Worm (Caenorhabditis elegans) whole organism, mixed stage, embryonic: ENCODE data around the gene sma-6.
A peak's percentile ranks its signal among the peaks of the same experiment; 100 is the strongest.

Source experiments
- M03D4.4 ChIP-seq: sonication (generic microtip); optimal IDR thresholded peaks from 2 replicates; lab custom pipeline; 2017; ENCODE audit warnings: mild to moderate bottlenecking, missing genetic modification characterization, missing compliant biosample characterization
- bed-3 ChIP-seq: fragments of 200-800 bp; sonication (Bioruptor generic); optimal IDR thresholded peaks from 3 replicates; lab custom pipeline; 2018; ENCODE audit warnings: mild to moderate bottlenecking, missing genetic modification characterization, moderate library complexity, missing compliant biosample characterization
- blmp-1 ChIP-seq: fragments of 150-350 bp; optimal IDR thresholded peaks from 2 replicates; lab custom pipeline; 2014; ENCODE audit warnings: missing biosample characterization, missing genetic modification characterization
- ceh-43 ChIP-seq: fragments of 200-800 bp; sonication (Bioruptor generic); optimal IDR thresholded peaks from 2 replicates; lab custom pipeline; 2018; ENCODE audit warnings: mild to moderate bottlenecking, missing genetic modification characterization, moderate library complexity, missing compliant biosample characterization
- ceh-83 ChIP-seq: fragments of 200-800 bp; sonication (Bioruptor generic); optimal IDR thresholded peaks from 2 replicates; lab custom pipeline; 2018; ENCODE audit warnings: mild to moderate bottlenecking, missing genetic modification characterization, missing compliant biosample characterization
- ces-1 ChIP-seq: fragments of 150-350 bp; optimal IDR thresholded peaks from 2 replicates; lab custom pipeline; 2014; ENCODE audit warnings: missing biosample characterization, missing genetic modification reagents, missing genetic modification characterization
- drap-1 ChIP-seq: fragments of 200-800 bp; sonication (Bioruptor generic); optimal IDR thresholded peaks from 3 replicates; lab custom pipeline; 2018; ENCODE audit warnings: mild to moderate bottlenecking, missing genetic modification characterization, missing compliant biosample characterization
- elt-1 ChIP-seq: sonication (generic microtip); optimal IDR thresholded peaks from 2 replicates; lab custom pipeline; 2017; ENCODE audit warnings: missing genetic modification characterization, mild to moderate bottlenecking, missing compliant biosample characterization, antibody characterized with exemption, moderate library complexity, borderline replicate concordance; ENCODE audit not compliant: insufficient read depth
- elt-3 ChIP-seq: fragments of 150-350 bp; optimal IDR thresholded peaks from 2 replicates; lab custom pipeline; 2014; ENCODE audit warnings: missing biosample characterization, missing genetic modification characterization
- flh-1 ChIP-seq: fragments of 200-800 bp; sonication (Bioruptor generic); optimal IDR thresholded peaks from 2 replicates; lab custom pipeline; 2018; ENCODE audit warnings: mild to moderate bottlenecking, missing genetic modification characterization, moderate library complexity, missing compliant biosample characterization
- ham-2 ChIP-seq: fragments of 200-800 bp; sonication (Bioruptor generic); optimal IDR thresholded peaks from 2 replicates; lab custom pipeline; 2018; ENCODE audit warnings: mild to moderate bottlenecking, missing genetic modification characterization, missing compliant biosample characterization
- hlh-1 ChIP-seq: fragments of 150-350 bp; optimal IDR thresholded peaks from 2 replicates; lab custom pipeline; 2014; ENCODE audit warnings: missing biosample characterization, missing genetic modification reagents, missing genetic modification characterization
- lin-13 ChIP-seq: fragments of 150-350 bp; optimal IDR thresholded peaks from 2 replicates; lab custom pipeline; 2014; ENCODE audit warnings: missing biosample characterization, missing genetic modification characterization
- lin-32 ChIP-seq: fragments of 200-800 bp; sonication (Bioruptor generic); optimal IDR thresholded peaks from 2 replicates; lab custom pipeline; 2018; ENCODE audit warnings: mild to moderate bottlenecking, missing genetic modification characterization, missing compliant biosample characterization
- lsy-2 ChIP-seq: fragments of 150-350 bp; optimal IDR thresholded peaks from 2 replicates; lab custom pipeline; 2014; ENCODE audit warnings: missing biosample characterization, missing genetic modification characterization
- mab-5 ChIP-seq: fragments of 150-350 bp; optimal IDR thresholded peaks from 2 replicates; lab custom pipeline; 2014; ENCODE audit warnings: missing biosample characterization, missing genetic modification characterization
- mep-1 ChIP-seq: fragments of 150-350 bp; optimal IDR thresholded peaks from 2 replicates; lab custom pipeline; 2017; ENCODE audit warnings: missing biosample characterization, missing genetic modification reagents, missing genetic modification characterization, inconsistent platforms
- mls-2 ChIP-seq: sonication (generic microtip); optimal IDR thresholded peaks from 2 replicates; lab custom pipeline; 2016; ENCODE audit warnings: mild to moderate bottlenecking, missing genetic modification characterization, moderate library complexity, missing compliant biosample characterization
- nhr-12 ChIP-seq: fragments of 150-350 bp; optimal IDR thresholded peaks from 2 replicates; lab custom pipeline; 2014; ENCODE audit warnings: missing biosample characterization, missing genetic modification characterization
- nhr-2 ChIP-seq: fragments of 150-350 bp; optimal IDR thresholded peaks from 2 replicates; lab custom pipeline; 2014; ENCODE audit warnings: missing biosample characterization, missing genetic modification characterization
- nhr-237 ChIP-seq: fragments of 150-350 bp; optimal IDR thresholded peaks from 2 replicates; lab custom pipeline; 2014; ENCODE audit warnings: missing biosample characterization, missing genetic modification characterization
- nhr-28 ChIP-seq: fragments of 150-350 bp; optimal IDR thresholded peaks from 2 replicates; lab custom pipeline; 2014; ENCODE audit warnings: missing biosample characterization, missing genetic modification characterization
- nhr-76 ChIP-seq: sonication (generic microtip); optimal IDR thresholded peaks from 2 replicates; lab custom pipeline; 2017; ENCODE audit warnings: missing biosample characterization, missing genetic modification characterization
- pha-4 ChIP-seq: fragments of 150-350 bp; optimal IDR thresholded peaks from 2 replicates; lab custom pipeline; 2018; ENCODE audit warnings: missing biosample characterization, missing genetic modification reagents, missing genetic modification characterization
- sem-2 ChIP-seq: fragments of 200-800 bp; sonication (Bioruptor generic); optimal IDR thresholded peaks from 2 replicates; lab custom pipeline; 2018; ENCODE audit warnings: mild to moderate bottlenecking, missing genetic modification characterization, missing compliant biosample characterization
- snpc-4 ChIP-seq: fragments of 150-350 bp; optimal IDR thresholded peaks from 2 replicates; lab custom pipeline; 2014; ENCODE audit warnings: missing biosample characterization, missing genetic modification characterization
- tbx-8 ChIP-seq: fragments of 200-800 bp; sonication (Bioruptor generic); optimal IDR thresholded peaks from 2 replicates; lab custom pipeline; 2018; ENCODE audit warnings: mild to moderate bottlenecking, missing genetic modification characterization, moderate library complexity, missing compliant biosample characterization
- unc-120 ChIP-seq: sonication (generic microtip); optimal IDR thresholded peaks from 2 replicates; lab custom pipeline; 2017; ENCODE audit warnings: missing genetic modification characterization, missing compliant biosample characterization; ENCODE audit not compliant: poor library complexity, severe bottlenecking
- unc-39 ChIP-seq: fragments of 150-350 bp; optimal IDR thresholded peaks from 2 replicates; lab custom pipeline; 2014; ENCODE audit warnings: missing biosample characterization, missing genetic modification characterization
- zip-8 ChIP-seq: fragments of 150-350 bp; optimal IDR thresholded peaks from 2 replicates; lab custom pipeline; 2014; ENCODE audit warnings: missing biosample characterization, missing genetic modification characterization
- ztf-11 ChIP-seq: fragments of 150-350 bp; optimal IDR thresholded peaks from 2 replicates; lab custom pipeline; 2014; ENCODE audit warnings: missing biosample characterization, missing genetic modification characterization

sma-6 gene

DNA sequence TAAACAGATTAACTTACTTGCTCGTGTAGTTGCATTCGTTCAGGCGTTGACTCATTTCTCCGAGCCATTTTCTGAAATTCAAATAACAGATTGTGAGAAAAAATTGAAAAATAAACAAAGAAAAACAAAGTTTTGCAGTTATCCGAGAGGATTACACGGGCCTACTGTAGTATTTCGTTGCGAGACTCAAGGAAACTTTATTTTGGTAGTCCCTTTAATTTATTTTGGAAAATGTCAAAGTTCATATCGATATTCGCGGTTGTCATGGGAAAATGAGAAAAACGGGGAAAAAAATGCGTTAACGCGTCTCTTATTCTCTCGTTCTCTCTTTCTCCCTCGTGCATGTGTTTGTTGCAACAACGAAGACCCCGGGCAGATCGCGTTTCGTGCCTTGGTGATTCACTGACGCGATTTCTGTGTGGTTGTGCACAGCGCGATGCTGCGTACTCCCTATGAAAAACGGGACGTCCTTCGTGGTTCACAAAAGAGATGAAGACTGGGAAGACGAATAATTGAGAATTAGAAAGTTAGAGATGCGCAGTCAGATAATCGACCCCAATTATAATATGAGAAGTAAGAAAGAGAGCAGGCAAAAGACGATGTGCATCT, 7.0 kb downstream of the sma-6 start, which contains the start of gene set-4 (continued):
- TF ChIP-seq lsy-2 (peak; percentile 76), blmp-1 (no peak), mab-5 (no peak), sem-2 (no peak), ham-2 (GFP tag; lab: Kevin White, UChicago) (no peak)

ce11 chrII:6333887-6334286, 9.6 kb downstream of the sma-6 start, which contains the start of gene ttc-39B:
Gene ttc-39B, minus strand, starts transcription at chrII:6333987.
- TF ChIP-seq drap-1 (GFP tag; lab: Kevin White, UChicago): no peak
- no peak for TF ChIP-seq nhr-237
- TF ChIP-seq mls-2 (tag; lab: Kevin White, UChicago): no peak
- TF ChIP-seq mep-1 (tag; lab: Kevin White, UChicago): no peak
- no peak for TF ChIP-seq flh-1 (GFP tag; lab: Kevin White, UChicago)
- no peak for TF ChIP-seq M03D4.4
- no peak for TF ChIP-seq unc-39 (tag; lab: Kevin White, UChicago)
- no peak for TF ChIP-seq nhr-2
- no peak for TF ChIP-seq ham-2 (GFP tag; lab: Kevin White, UChicago)

DNA sequence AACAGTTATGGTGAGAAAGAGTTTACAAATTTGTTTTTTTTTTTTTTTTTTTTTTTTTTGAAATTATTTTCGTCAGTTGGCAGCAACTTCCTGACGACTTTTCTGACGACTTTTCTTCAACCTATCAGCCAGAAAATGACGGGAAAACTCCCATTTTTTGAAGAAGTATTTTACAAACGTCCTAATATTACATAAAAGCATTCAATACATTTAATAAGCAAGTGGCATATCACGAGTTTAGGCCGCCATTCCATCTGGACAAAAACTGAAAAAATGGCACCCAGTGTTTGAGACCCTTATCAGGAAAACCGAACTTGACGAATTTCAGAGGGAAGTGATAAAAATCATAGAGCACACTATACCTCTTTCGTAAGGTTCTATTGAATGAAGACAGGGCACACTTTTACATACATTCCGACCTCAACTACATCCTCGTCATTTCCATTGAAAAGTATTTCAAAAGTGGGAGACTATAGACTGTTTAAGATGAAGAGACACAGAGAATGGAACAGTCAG, 10.5 kb downstream of the sma-6 start:
- TF ChIP-seq tbx-8 (GFP tag; lab: Kevin White, UChicago) (no peak), nhr-237 (no peak)

ce11 chrII:6335358-6335757, 11.1 kb downstream of the sma-6 start, which contains the start of gene C32D5.14:
Gene C32D5.14, plus strand, starts transcription at chrII:6335488.
- TF ChIP-seq elt-1 (tag; lab: Kevin White, UChicago) (no peak), ces-1 (no peak), ztf-11 (tag; lab: Kevin White, UChicago) (no peak), elt-3 (tag; lab: Kevin White, UChicago) (no peak), nhr-237 (no peak), nhr-12 (tag; lab: Kevin White, UChicago) (no peak), lin-13 (tag; lab: Kevin White, UChicago) (no peak), nhr-28 (no peak)
- TF ChIP-seq, all 35 proteins: peak for 0

DNA sequence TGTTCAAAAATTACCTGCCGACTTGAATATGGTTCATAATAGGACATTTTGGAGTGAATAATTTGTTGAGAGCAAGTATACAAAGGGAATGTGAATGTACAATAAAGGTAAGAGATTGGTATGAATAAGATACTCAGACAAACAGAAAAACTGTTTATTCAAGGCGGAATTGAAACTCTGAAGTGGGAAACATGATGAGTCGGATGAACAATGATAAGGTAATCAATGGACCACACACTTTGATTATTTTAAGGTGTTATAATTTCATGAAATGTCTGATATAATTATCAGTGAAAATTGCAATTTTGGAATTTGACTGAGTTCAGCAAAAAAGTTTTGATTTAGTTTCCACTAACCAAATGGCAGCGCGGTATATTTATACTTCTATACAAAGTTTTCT, 15.2 kb downstream of the sma-6 start:
- no peak for TF ChIP-seq unc-39 (tag; lab: Kevin White, UChicago)
- TF ChIP-seq zip-8 (tag; lab: Kevin White, UChicago): no peak
- TF ChIP-seq snpc-4 (tag; lab: Kevin White, UChicago): no peak
- TF ChIP-seq ham-2 (GFP tag; lab: Kevin White, UChicago): no peak
- TF ChIP-seq ceh-43 (GFP tag; lab: Kevin White, UChicago): no peak
- TF ChIP-seq bed-3 (GFP tag; lab: Kevin White, UChicago): no peak
- no peak for TF ChIP-seq ztf-11 (tag; lab: Kevin White, UChicago)
- no peak for TF ChIP-seq blmp-1
- no peak for TF ChIP-seq lin-32
- TF ChIP-seq hlh-1: no peak
- TF ChIP-seq flh-1 (GFP tag; lab: Kevin White, UChicago): no peak
- no peak for TF ChIP-seq nhr-237
- TF ChIP-seq nhr-2: no peak
- TF ChIP-seq lin-13 (tag; lab: Kevin White, UChicago): no peak
- no peak for TF ChIP-seq elt-1 (tag; lab: Kevin White, UChicago)
- TF ChIP-seq ces-1: no peak
- no peak for TF ChIP-seq unc-120 (tag; lab: Kevin White, UChicago)

- TF ChIP-seq elt-1 (tag; lab: Kevin White, UChicago) (no peak), ham-2 (GFP tag; lab: Kevin White, UChicago) (no peak), hlh-1 (no peak), drap-1 (GFP tag; lab: Kevin White, UChicago) (no peak), ceh-83 (no peak), unc-120 (tag; lab: Kevin White, UChicago) (no peak), unc-39 (tag; lab: Kevin White, UChicago) (no peak), nhr-12 (tag; lab: Kevin White, UChicago) (no peak), sem-2 (no peak), nhr-76 (no peak), pha-4 (tag; lab: Kevin White, UChicago) (no peak), nhr-2 (no peak), mls-2 (tag; lab: Kevin White, UChicago) (no peak), lin-13 (tag; lab: Kevin White, UChicago) (no peak), nhr-28 (no peak), nhr-237 (no peak), flh-1 (GFP tag; lab: Kevin White, UChicago) (no peak), bed-3 (GFP tag; lab: Kevin White, UChicago) (no peak), mep-1 (tag; lab: Kevin White, UChicago) (no peak)
Observed at ce11 chrII:6339948-6340347, 15.7 kb downstream of the sma-6 start, which contains the start of gene C32D5.7. Gene C32D5.7, minus strand, starts transcription at chrII:6340048.
